Worm (Caenorhabditis elegans): ENCODE results near the gene mab-7.

ce11 chrX:857658-858057, 40.2 kb downstream of the mab-7 start:
- TF ChIP-seq ceh-13 (GFP tag; optimal IDR thresholded peaks at IDR 0.05) (no peak), flt-1 (GFP tag; IDR thresholded peaks at IDR 0.05) (no peak), ama-1 (optimal IDR thresholded peaks at IDR 0.05) (no peak), hnd-1 (tag; optimal IDR thresholded peaks at IDR 0.05) (no peak), B0310.2 (tag; optimal IDR thresholded peaks at IDR 0.05) (no peak), hmbx-1 (tag; optimal IDR thresholded peaks at IDR 0.05) (no peak), sea-1 (GFP tag; conservative IDR thresholded peaks at IDR 0.05) (no peak), F13C5.2 (tag; optimal IDR thresholded peaks at IDR 0.05) (no peak), pes-1 (GFP tag; IDR thresholded peaks at IDR 0.05) (no peak), tbx-11 (GFP tag; IDR thresholded peaks at IDR 0.05) (no peak), hmg-4 (GFP tag; optimal IDR thresholded peaks at IDR 0.05) (no peak), aly-1 (tag; optimal IDR thresholded peaks at IDR 0.05) (no peak), ets-7 (tag; optimal IDR thresholded peaks at IDR 0.05) (no peak), tbx-37 (GFP tag; conservative IDR thresholded peaks at IDR 0.05) (no peak)

Data from whole organism, early embryonic.